Fruit fly (Drosophila melanogaster) whole organism, pupa: Measurements from ENCODE around the gene CG15731.

Experiments
- CG9948 ChIP-seq: fragments of 200-800 bp; sonication (Bioruptor generic); optimal IDR thresholded peaks from 2 replicates; lab custom pipeline; 2018; ENCODE audit warnings: missing biosample characterization, mild to moderate bottlenecking, missing genetic modification characterization, moderate library complexity
- D1 ChIP-seq: fragments of 200-800 bp; sonication (Bioruptor generic); optimal IDR thresholded peaks from 2 replicates; lab custom pipeline; 2018; ENCODE audit warnings: missing biosample characterization, mild to moderate bottlenecking, missing genetic modification characterization, moderate library complexity
- Pif1A ChIP-seq: fragments of 200-800 bp; sonication (Bioruptor generic); optimal IDR thresholded peaks from 3 replicates; lab custom pipeline; 2016; ENCODE audit warnings: missing biosample characterization, missing genetic modification characterization
- gl ChIP-seq: fragments of 200-800 bp; sonication (Bioruptor generic); optimal IDR thresholded peaks from 2 replicates; lab custom pipeline; 2018; ENCODE audit warnings: missing biosample characterization, mild to moderate bottlenecking, missing genetic modification characterization

- no peak for TF ChIP-seq gl (tag; lab: Kevin White, UChicago)
- no peak for TF ChIP-seq Pif1A (GFP tag; lab: Kevin White, UChicago)
- no peak for TF ChIP-seq D1
- no peak for TF ChIP-seq CG9948 (tag; lab: Kevin White, UChicago)
Observed at dm6 chrX:12486294-12487020, 28.9 kb upstream of the CG15731 start, which contains the start of gene Cpr11A.
